Worm (Caenorhabditis elegans) whole organism, L4 larva: Measurements from ENCODE around the gene bckd-1A.

Experiments used
- F44E2.7 ChIP-seq: fragments of 200-800 bp; sonication (Bioruptor generic); IDR thresholded peaks from 2 replicates; pipeline ENCODE4 v2.1.2; 2022; ENCODE audit warnings: missing genetic modification characterization, missing compliant biosample characterization
- F49E8.2 ChIP-seq: sonication (generic microtip); optimal IDR thresholded peaks from 2 replicates; lab custom pipeline; 2016; ENCODE audit warnings: missing compliant biosample characterization, mild to moderate bottlenecking, missing genetic modification characterization, borderline replicate concordance
- Y75B8A.6 ChIP-seq: fragments of 200-800 bp; sonication (Bioruptor generic); IDR thresholded peaks from 2 replicates; pipeline ENCODE4 v1.3.6; 2022; ENCODE audit warnings: missing genetic modification reagents, missing genetic modification characterization, missing compliant biosample characterization
- aha-1 ChIP-seq: fragments of 150-350 bp; peaks from one replicate; lab custom pipeline; 2014; ENCODE audit warnings: missing biosample characterization, missing genetic modification characterization
- aly-2 ChIP-seq: sonication (generic microtip); optimal IDR thresholded peaks from 2 replicates; lab custom pipeline; 2018; ENCODE audit warnings: missing biosample characterization, missing genetic modification characterization
- attf-4 ChIP-seq: sonication (generic microtip); optimal IDR thresholded peaks from 3 replicates; lab custom pipeline; 2017; ENCODE audit warnings: missing biosample characterization, missing genetic modification characterization
- ceh-20 ChIP-seq: fragments of 200-800 bp; sonication (Bioruptor generic); IDR thresholded peaks from 2 replicates; pipeline ENCODE4 v1.3.6; 2022; ENCODE audit warnings: missing genetic modification reagents, missing genetic modification characterization, missing compliant biosample characterization
- ceh-62 ChIP-seq: sonication (generic microtip); optimal IDR thresholded peaks from 2 replicates; lab custom pipeline; 2017; ENCODE audit warnings: missing biosample characterization, missing genetic modification characterization
- ces-1 ChIP-seq: fragments of 150-350 bp; sonication (generic microtip); optimal IDR thresholded peaks from 4 replicates; lab custom pipeline; 2014; ENCODE audit warnings: missing biosample characterization, missing genetic modification reagents, missing genetic modification characterization
- daf-12 ChIP-seq: fragments of 150-350 bp; optimal IDR thresholded peaks from 2 replicates; lab custom pipeline; 2014; ENCODE audit warnings: missing biosample characterization, missing genetic modification reagents, missing genetic modification characterization
- daf-16 ChIP-seq, 3 experiments: sonication (generic microtip); optimal IDR thresholded peaks; 2 replicates each; lab custom pipeline; 2016 to 2017; ENCODE audit warnings: missing genetic modification characterization in 3 of 3, missing genetic modification reagents in 3 of 3, mild to moderate bottlenecking in 2 of 3, missing compliant biosample characterization in 2 of 3, missing biosample characterization in 1 of 3, moderate library complexity in 1 of 3
- daf-8 ChIP-seq: fragments of 200-800 bp; sonication (Bioruptor generic); IDR thresholded peaks from 2 replicates; pipeline ENCODE4 v1.3.6; 2022; ENCODE audit warnings: missing genetic modification characterization, missing compliant biosample characterization
- dmd-6 ChIP-seq: fragments of 200-800 bp; sonication (Bioruptor generic); IDR thresholded peaks from 2 replicates; pipeline ENCODE4 v1.3.6; 2022; ENCODE audit warnings: missing genetic modification reagents, missing genetic modification characterization, missing compliant biosample characterization
- dmd-8 ChIP-seq: fragments of 200-800 bp; sonication (Bioruptor generic); IDR thresholded peaks from 2 replicates; pipeline ENCODE4 v1.3.6; 2022; ENCODE audit warnings: missing genetic modification characterization, missing compliant biosample characterization
- dmd-9 ChIP-seq: fragments of 200-800 bp; sonication (Bioruptor generic); IDR thresholded peaks from 2 replicates; pipeline ENCODE4 v1.3.6; 2022; ENCODE audit warnings: missing genetic modification reagents, missing genetic modification characterization, missing compliant biosample characterization
- duxl-1 ChIP-seq: sonication (generic microtip); optimal IDR thresholded peaks from 2 replicates; lab custom pipeline; 2016; ENCODE audit warnings: mild to moderate bottlenecking, missing genetic modification characterization, moderate library complexity, missing compliant biosample characterization; ENCODE audit not compliant: poor library complexity
- dve-1 ChIP-seq: sonication (generic microtip); optimal IDR thresholded peaks from 2 replicates; lab custom pipeline; 2017; ENCODE audit warnings: antibody characterized with exemption, mild to moderate bottlenecking, missing genetic modification characterization, missing compliant biosample characterization; ENCODE audit not compliant: insufficient read depth
- egl-27 ChIP-seq: sonication (generic microtip); optimal IDR thresholded peaks from 3 replicates; lab custom pipeline; 2017; ENCODE audit warnings: missing biosample characterization, missing genetic modification reagents, missing genetic modification characterization
- fkh-10 ChIP-seq: fragments of 150-350 bp; optimal IDR thresholded peaks from 2 replicates; lab custom pipeline; 2014; ENCODE audit warnings: missing biosample characterization, missing genetic modification reagents, missing genetic modification characterization
- hlh-30 ChIP-seq: sonication (generic microtip); optimal IDR thresholded peaks from 2 replicates; lab custom pipeline; 2017; ENCODE audit warnings: antibody characterized with exemption, mild to moderate bottlenecking, missing genetic modification characterization, missing compliant biosample characterization; ENCODE audit not compliant: insufficient read depth
- hmg-1.1 ChIP-seq: fragments of 200-800 bp; sonication (Bioruptor generic); IDR thresholded peaks from 2 replicates; pipeline ENCODE4 v1.3.6; 2022; ENCODE audit warnings: missing genetic modification reagents, missing genetic modification characterization, missing compliant biosample characterization
- jun-1 ChIP-seq: fragments of 150-350 bp; optimal IDR thresholded peaks from 2 replicates; lab custom pipeline; 2014; ENCODE audit warnings: missing biosample characterization, missing genetic modification reagents, missing genetic modification characterization
- lim-7 ChIP-seq: fragments of 200-800 bp; sonication (Bioruptor generic); IDR thresholded peaks from 2 replicates; pipeline ENCODE4 v1.3.6; 2022; ENCODE audit warnings: missing genetic modification characterization, missing compliant biosample characterization
- lin-1 ChIP-seq: fragments of 200-800 bp; sonication (Bioruptor generic); IDR thresholded peaks from 2 replicates; pipeline ENCODE4 v1.3.6; 2022; ENCODE audit warnings: missing genetic modification reagents, missing genetic modification characterization, missing compliant biosample characterization
- lsy-2 ChIP-seq, 2 experiments: fragments of 150-350 bp in 1 of 2; sonication (generic microtip) in 1 of 2; optimal IDR thresholded peaks; 2 replicates each; lab custom pipeline; 2014 to 2017; ENCODE audit warnings: missing biosample characterization in 2 of 2, missing genetic modification characterization in 2 of 2
- madf-9 ChIP-seq: fragments of 200-800 bp; sonication (Bioruptor generic); conservative IDR thresholded peaks from 2 replicates; pipeline ENCODE4 v1.3.6; 2022; ENCODE audit warnings: missing genetic modification reagents, missing genetic modification characterization, missing compliant biosample characterization
- mdl-1 ChIP-seq, 2 experiments: fragments of 150-350 bp in 1 of 2; sonication (generic microtip) in 1 of 2; optimal IDR thresholded peaks; 2 replicates each; lab custom pipeline; 2014 to 2017; ENCODE audit warnings: missing biosample characterization in 2 of 2, missing genetic modification characterization in 2 of 2
- mdt-29 ChIP-seq: fragments of 200-800 bp; sonication (Bioruptor generic); IDR thresholded peaks from 2 replicates; pipeline ENCODE4 v1.3.6; 2022; ENCODE audit warnings: missing genetic modification reagents, missing genetic modification characterization, missing compliant biosample characterization
- mes-2 ChIP-seq: sonication (generic microtip); optimal IDR thresholded peaks from 2 replicates; lab custom pipeline; 2016; ENCODE audit warnings: missing genotype, mild to moderate bottlenecking, missing genetic modification characterization, missing compliant biosample characterization; ENCODE audit not compliant: poor library complexity, severe bottlenecking
- nhr-10 ChIP-seq: fragments of 150-350 bp; optimal IDR thresholded peaks from 2 replicates; lab custom pipeline; 2014; ENCODE audit warnings: missing biosample characterization, missing genetic modification characterization
- nhr-102 ChIP-seq: sonication (generic microtip); optimal IDR thresholded peaks from 2 replicates; lab custom pipeline; 2016; ENCODE audit warnings: mild to moderate bottlenecking, missing genetic modification characterization, moderate library complexity, missing compliant biosample characterization
- nhr-6 ChIP-seq: fragments of 150-350 bp; optimal IDR thresholded peaks from 2 replicates; lab custom pipeline; 2014; ENCODE audit warnings: missing biosample characterization, missing genetic modification characterization
- pha-4 ChIP-seq, 2 experiments: fragments of 150-350 bp in 1 of 2; fragments of 200-800 bp in 1 of 2; sonication (Bioruptor generic) in 1 of 2; IDR thresholded peaks in 1 of 2; optimal IDR thresholded peaks in 1 of 2; 2 replicates each; pipeline versions ENCODE4 v1.3.6 to Lab custom; 2014 to 2022; ENCODE audit warnings: missing genetic modification characterization in 2 of 2, missing genetic modification reagents in 2 of 2, missing biosample characterization in 1 of 2, missing compliant biosample characterization in 1 of 2
- pqm-1 ChIP-seq: sonication (generic microtip); optimal IDR thresholded peaks from 2 replicates; lab custom pipeline; 2017; ENCODE audit warnings: missing biosample characterization, missing genetic modification characterization
- rbr-2 ChIP-seq: sonication (generic microtip); optimal IDR thresholded peaks from 2 replicates; lab custom pipeline; 2016; ENCODE audit warnings: missing genotype, missing genetic modification characterization, missing compliant biosample characterization
- set-16 ChIP-seq: fragments of 200-800 bp; sonication (Bioruptor generic); IDR thresholded peaks from 2 replicates; pipeline ENCODE4 v1.3.6; 2022; ENCODE audit warnings: missing genetic modification reagents, missing genetic modification characterization, missing compliant biosample characterization
- unc-39 ChIP-seq: sonication (generic microtip); optimal IDR thresholded peaks from 2 replicates; lab custom pipeline; 2017; ENCODE audit warnings: missing biosample characterization, missing genetic modification characterization
- unc-62 ChIP-seq, 3 experiments: fragments of 150-350 bp in 1 of 3; sonication (generic microtip); optimal IDR thresholded peaks in 2 of 3; peaks in 1 of 3; 1 replicate in 1 of 3; 2 replicates in 2 of 3; lab custom pipeline; 2014 to 2017; ENCODE audit warnings: missing biosample characterization in 3 of 3, missing genetic modification characterization in 3 of 3, missing genetic modification reagents in 3 of 3, missing genotype in 1 of 3

Gene bckd-1A

DNA sequence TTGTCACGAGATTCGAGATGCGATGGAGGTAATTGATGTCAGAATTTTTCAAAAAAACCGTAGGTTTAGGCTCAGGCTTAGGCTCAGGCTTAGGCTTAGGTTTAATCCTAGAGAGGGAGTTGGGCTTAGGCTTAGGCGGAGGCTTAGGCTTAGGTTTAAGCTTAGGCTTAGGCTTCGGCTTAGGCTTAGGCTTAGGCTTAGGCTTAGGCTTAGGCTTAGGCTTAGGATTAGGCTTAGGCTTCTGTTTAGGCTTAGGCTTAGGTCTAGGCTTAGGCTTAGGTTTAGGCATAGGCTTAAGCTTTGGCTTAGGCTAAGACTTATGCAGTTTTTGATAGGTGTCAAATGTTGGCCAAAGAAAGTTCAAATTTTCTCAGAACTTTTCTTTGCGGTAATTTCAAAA lies 32.0 kb upstream of the bckd-1A start:
- TF ChIP-seq unc-62 (GFP tag; optimal IDR thresholded peaks at IDR 0.05 in 1 of 2; lab: Kevin White, UChicago) (peak in 1 of 2 experiments; percentile 9), unc-62 (tag; optimal IDR thresholded peaks at IDR 0.05; lab: Kevin White, UChicago) (no peak), lim-7 (GFP tag; lab: Robert Waterston, UW) (no peak)

DNA sequence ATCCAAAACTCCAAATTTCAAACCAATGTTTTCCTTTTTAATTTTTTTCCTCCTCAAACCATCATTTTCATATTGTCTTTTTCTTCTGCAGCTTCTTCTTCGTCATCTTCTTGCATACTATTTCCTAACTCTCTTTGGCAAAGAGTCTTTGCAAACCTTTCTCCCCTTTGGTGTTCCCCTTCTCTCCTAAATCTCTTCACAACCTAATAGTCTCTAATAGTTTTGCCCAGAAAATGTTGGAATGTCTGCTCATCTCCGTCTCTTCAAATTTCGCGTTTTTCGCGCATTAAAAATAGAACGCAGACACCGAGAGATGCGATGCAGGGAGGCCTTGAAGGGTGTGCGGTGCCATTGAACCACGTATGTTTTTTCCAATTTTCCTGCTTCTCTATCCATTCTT lies 29.8 kb upstream of the bckd-1A start, which contains the start of gene ZK1010.10:
Gene ZK1010.10, plus strand, starts transcription at position 286 of the 400 bp plus-strand sequence.
- no peak for TF ChIP-seq nhr-10 (tag; lab: Kevin White, UChicago)
- peak; percentile 6 for TF ChIP-seq jun-1
- TF ChIP-seq mes-2 (tag; lab: Kevin White, UChicago), result peak; percentile 66
- peak; percentile 11 for TF ChIP-seq fkh-10
- TF ChIP-seq dmd-8 (GFP tag; lab: Robert Waterston, UW), result no peak
- TF ChIP-seq dmd-6 (GFP tag; lab: Robert Waterston, UW), result peak; percentile 29; the same call in 1 of the 2 replicates
- TF ChIP-seq mdl-1 (tag; optimal IDR thresholded peaks at IDR 0.05; lab: Kevin White, UChicago), result peak in 1 of 2 experiments; percentile 10
- peak; percentile 43 for TF ChIP-seq nhr-6 (tag; lab: Kevin White, UChicago)
- TF ChIP-seq lin-1, result no peak
- TF ChIP-seq hmg-1.1 (GFP tag; lab: Robert Waterston, UW), result peak; percentile 58; the same call in 1 of the 2 replicates
- TF ChIP-seq egl-27 (tag; lab: Kevin White, UChicago), result no peak
- TF ChIP-seq madf-9 (GFP tag; lab: Robert Waterston, UW), result no peak
- TF ChIP-seq Y75B8A.6 (GFP tag; lab: Robert Waterston, UW), result no peak
- TF ChIP-seq rbr-2 (tag; lab: Kevin White, UChicago), result peak; percentile 34
- no peak for TF ChIP-seq duxl-1 (tag; lab: Kevin White, UChicago)
- TF ChIP-seq daf-8 (GFP tag; lab: Robert Waterston, UW), result no peak
- TF ChIP-seq lsy-2 (tag; optimal IDR thresholded peaks at IDR 0.05; lab: Kevin White, UChicago), result peak in 1 of 2 experiments; percentile 73
- TF ChIP-seq unc-39, result no peak
- TF ChIP-seq aly-2, result no peak
- TF ChIP-seq aha-1 (tag; lab: Kevin White, UChicago), result peak; percentile 2
- TF ChIP-seq dmd-9 (GFP tag; lab: Robert Waterston, UW), result no peak
- TF ChIP-seq ceh-62 (tag; lab: Kevin White, UChicago), result no peak
- TF ChIP-seq, all 104 proteins: peak for 10

ce11 chrIII:13000457-13000856 lies 28.2 kb upstream of the bckd-1A start, which contains the start of gene ZK1010.8:
Gene ZK1010.8 (minus strand): TSS chrIII:13000670.
- peak; percentile 6 for TF ChIP-seq dve-1 (tag; lab: Kevin White, UChicago)
- TF ChIP-seq nhr-6 (tag; lab: Kevin White, UChicago), result peak; percentile 55
- TF ChIP-seq hlh-30 (tag; lab: Kevin White, UChicago), result peak; percentile 85
- TF ChIP-seq unc-62 (GFP tag; optimal IDR thresholded peaks at IDR 0.05 in 1 of 2; lab: Kevin White, UChicago), result no peak
- no peak for TF ChIP-seq unc-62 (tag; optimal IDR thresholded peaks at IDR 0.05; lab: Kevin White, UChicago)
- no peak for TF ChIP-seq pha-4 (GFP tag; IDR thresholded peaks at IDR 0.05; lab: Robert Waterston, UW)
- peak; percentile 83 for TF ChIP-seq pha-4 (tag; optimal IDR thresholded peaks at IDR 0.05; lab: Kevin White, UChicago)
- no peak for TF ChIP-seq daf-16 (GFP tag; optimal IDR thresholded peaks at IDR 0.05; lab: Kevin White, UChicago)
- TF ChIP-seq daf-16 (tag; optimal IDR thresholded peaks at IDR 0.05; lab: Kevin White, UChicago), result peak; percentile 13
- TF ChIP-seq, all 104 proteins: peak for 5

DNA sequence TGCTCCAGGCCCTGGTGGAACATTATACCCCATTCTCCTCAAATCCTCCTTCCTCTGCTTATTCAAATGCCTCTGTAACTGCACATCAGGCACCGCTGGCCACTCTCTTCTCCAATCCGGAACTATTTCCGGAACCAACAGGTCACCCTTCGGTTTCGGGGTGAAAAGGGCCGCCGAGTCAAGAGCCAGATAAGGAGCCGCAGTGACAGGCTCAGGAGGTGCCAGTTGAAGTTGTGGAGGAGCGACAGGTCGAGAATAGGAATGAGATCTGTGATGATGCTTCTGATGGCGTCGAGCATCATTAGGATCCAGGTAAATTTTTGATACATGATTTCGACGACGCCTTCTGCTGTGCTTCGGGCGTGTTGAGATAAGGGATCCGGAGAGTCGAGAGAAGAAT lies 26.0 kb upstream of the bckd-1A start:
- TF ChIP-seq ceh-20 (GFP tag; lab: Robert Waterston, UW) (no peak), nhr-102 (no peak), F44E2.7 (GFP tag; lab: Robert Waterston, UW) (no peak), unc-62 (GFP tag; optimal IDR thresholded peaks at IDR 0.05 in 1 of 2; lab: Kevin White, UChicago) (peak in 1 of 2 experiments; percentile 70), unc-62 (tag; optimal IDR thresholded peaks at IDR 0.05; lab: Kevin White, UChicago) (no peak), aha-1 (tag; lab: Kevin White, UChicago) (peak; percentile 20), pqm-1 (tag; lab: Kevin White, UChicago) (no peak), attf-4 (tag; lab: Kevin White, UChicago) (no peak), mdt-29 (0 out of 2 replicates have a peak, but pooled peaks have one; percentile 23), F49E8.2 (no peak), set-16 (GFP tag; lab: Robert Waterston, UW) (peak; percentile 67), ces-1 (GFP tag; lab: Kevin White, UChicago) (no peak), daf-12 (tag; lab: Kevin White, UChicago) (no peak)
